Fruit fly (Drosophila melanogaster) whole organism, embryonic: ENCODE measurements around the gene bark.

ENCODE experiments used
- Asciz ChIP-seq: fragments of 200-800 bp; sonication (Bioruptor generic); optimal IDR thresholded peaks from 2 replicates; lab custom pipeline; 2017; ENCODE audit warnings: missing biosample characterization, mild to moderate bottlenecking, missing genetic modification characterization, missing genetic modification reagents
- CG10267 ChIP-seq: fragments of 200-800 bp; sonication (Bioruptor generic); optimal IDR thresholded peaks from 2 replicates; lab custom pipeline; 2018; ENCODE audit warnings: missing biosample characterization, mild to moderate bottlenecking, missing genetic modification characterization, moderate library complexity
- CG10321 ChIP-seq: fragments of 200-800 bp; sonication (Bioruptor generic); IDR thresholded peaks from 2 replicates; pipeline ENCODE4 v1.3.6; 2022; ENCODE audit warnings: missing biosample characterization, missing genetic modification characterization
- CG10431 ChIP-seq: fragments of 200-800 bp; sonication (Bioruptor generic); optimal IDR thresholded peaks from 3 replicates; lab custom pipeline; 2018; ENCODE audit warnings: missing biosample characterization, mild to moderate bottlenecking, missing genetic modification characterization
- CG11247 ChIP-seq: fragments of 200-800 bp; sonication (Bioruptor generic); IDR thresholded peaks from 2 replicates; pipeline ENCODE4 v1.3.6; 2022; ENCODE audit warnings: missing biosample characterization, missing genetic modification characterization
- CG11456 ChIP-seq: fragments of 200-800 bp; sonication (Bioruptor generic); IDR thresholded peaks from 3 replicates; pipeline ENCODE4 v1.3.6; 2022; ENCODE audit warnings: missing biosample characterization, missing genetic modification characterization
- CG12769 ChIP-seq: fragments of 200-800 bp; sonication (Bioruptor generic); optimal IDR thresholded peaks from 2 replicates; lab custom pipeline; 2019; ENCODE audit warnings: missing biosample characterization, mild to moderate bottlenecking, missing genetic modification characterization, moderate library complexity
- CG13894 ChIP-seq: fragments of 200-800 bp; sonication (Bioruptor generic); optimal IDR thresholded peaks from 3 replicates; lab custom pipeline; 2018; ENCODE audit warnings: missing biosample characterization, mild to moderate bottlenecking, missing genetic modification characterization, moderate library complexity
- CG1602 ChIP-seq: fragments of 200-800 bp; sonication (Bioruptor generic); optimal IDR thresholded peaks from 3 replicates; lab custom pipeline; 2016; ENCODE audit warnings: missing biosample characterization, missing genetic modification characterization
- CG16813 ChIP-seq: fragments of 200-800 bp; sonication (Bioruptor generic); IDR thresholded peaks from 3 replicates; pipeline ENCODE4 v1.3.6; 2022; ENCODE audit warnings: missing biosample characterization, missing genetic modification characterization; ENCODE audit not compliant: partially characterized antibody
- CG18262 ChIP-seq: fragments of 200-800 bp; optimal IDR thresholded peaks from 3 replicates; lab custom pipeline; 2019; ENCODE audit warnings: missing biosample characterization, mild to moderate bottlenecking, missing genetic modification characterization, moderate library complexity
- CG34376 ChIP-seq: fragments of 200-800 bp; sonication (Bioruptor generic); optimal IDR thresholded peaks from 2 replicates; lab custom pipeline; 2018; ENCODE audit warnings: missing biosample characterization, mild to moderate bottlenecking, missing genetic modification characterization
- CG6254 ChIP-seq: fragments of 200-800 bp; sonication (Bioruptor generic); optimal IDR thresholded peaks from 3 replicates; lab custom pipeline; 2017; ENCODE audit warnings: mild to moderate bottlenecking, missing biosample characterization, missing genetic modification reagents, missing genetic modification characterization
- CG7745 ChIP-seq: fragments of 200-800 bp; sonication (Bioruptor generic); optimal IDR thresholded peaks from 2 replicates; lab custom pipeline; 2018; ENCODE audit warnings: missing biosample characterization, mild to moderate bottlenecking, missing genetic modification characterization, moderate library complexity
- CG8765 ChIP-seq: fragments of 200-800 bp; sonication (Bioruptor generic); IDR thresholded peaks from 2 replicates; pipeline ENCODE4 v1.3.6; 2022; ENCODE audit warnings: missing biosample characterization, missing genetic modification characterization
- CrebB ChIP-seq: fragments of 200-800 bp; sonication (Bioruptor generic); optimal IDR thresholded peaks from 3 replicates; lab custom pipeline; 2018; ENCODE audit warnings: missing biosample characterization, mild to moderate bottlenecking, missing genetic modification characterization
- Dfd ChIP-seq, 2 experiments: fragments of >200 bp; optimal IDR thresholded peaks; 2 replicates each; lab custom pipeline; 2017; ENCODE audit warnings: missing biosample characterization in 2 of 2, missing genetic modification characterization in 2 of 2
- Doc2 ChIP-seq: fragments of 200-800 bp; sonication (Bioruptor generic); IDR thresholded peaks from 2 replicates; pipeline ENCODE4 v1.3.6; 2022; ENCODE audit warnings: missing biosample characterization, missing genetic modification characterization
- Dp ChIP-seq: fragments of 200-800 bp; sonication (Bioruptor generic); optimal IDR thresholded peaks from 2 replicates; lab custom pipeline; 2018; ENCODE audit warnings: missing biosample characterization, mild to moderate bottlenecking, missing genetic modification characterization, moderate library complexity
- Gsc ChIP-seq: fragments of 200-800 bp; sonication (Bioruptor generic); IDR thresholded peaks from 2 replicates; pipeline ENCODE4 v1.3.6; 2022; ENCODE audit warnings: missing biosample characterization, missing genetic modification characterization
- HLH54F ChIP-seq: fragments of 200-800 bp; sonication (Bioruptor generic); optimal IDR thresholded peaks from 3 replicates; lab custom pipeline; 2016; ENCODE audit warnings: missing biosample characterization, missing genetic modification characterization
- HLHmδ ChIP-seq: fragments of 200-800 bp; sonication (Bioruptor generic); optimal IDR thresholded peaks from 2 replicates; lab custom pipeline; 2018; ENCODE audit warnings: missing biosample characterization, mild to moderate bottlenecking, missing genetic modification characterization, moderate library complexity
- HmgZ ChIP-seq: fragments of 200-800 bp; sonication (Bioruptor generic); optimal IDR thresholded peaks from 2 replicates; lab custom pipeline; 2018; ENCODE audit warnings: missing biosample characterization, mild to moderate bottlenecking, missing genetic modification characterization
- Hr78 ChIP-seq, 2 experiments: fragments of 200-800 bp in 1 of 2; fragments of >200 bp in 1 of 2; sonication (Bioruptor generic) in 1 of 2; optimal IDR thresholded peaks; 2 replicates each; lab custom pipeline; 2017 to 2019; ENCODE audit warnings: missing biosample characterization in 2 of 2, missing genetic modification characterization in 2 of 2, mild to moderate bottlenecking in 1 of 2, moderate library complexity in 1 of 2
- Lpt ChIP-seq: fragments of >200 bp; optimal IDR thresholded peaks from 2 replicates; lab custom pipeline; 2018; ENCODE audit warnings: missing biosample characterization, missing genetic modification characterization
- MTF-1 ChIP-seq: fragments of 200-800 bp; sonication (Bioruptor generic); optimal IDR thresholded peaks from 2 replicates; lab custom pipeline; 2018; ENCODE audit warnings: missing biosample characterization, mild to moderate bottlenecking, missing genetic modification characterization, borderline replicate concordance
- Sin3A ChIP-seq: fragments of >200 bp; optimal IDR thresholded peaks from 2 replicates; lab custom pipeline; 2018
- Xbp1 ChIP-seq: fragments of 200-800 bp; sonication (Bioruptor generic); optimal IDR thresholded peaks from 3 replicates; lab custom pipeline; 2016; ENCODE audit warnings: missing biosample characterization, mild to moderate bottlenecking, missing genetic modification characterization
- ara ChIP-seq: fragments of 200-800 bp; sonication (Bioruptor generic); IDR thresholded peaks from 2 replicates; pipeline ENCODE4 v1.3.6; 2022; ENCODE audit warnings: missing biosample characterization, missing genetic modification characterization
- bab2 ChIP-seq: fragments of 200-800 bp; sonication (Bioruptor generic); optimal IDR thresholded peaks from 2 replicates; lab custom pipeline; 2016; ENCODE audit warnings: missing biosample characterization, missing genetic modification characterization
- bigmax ChIP-seq: fragments of 200-800 bp; sonication (Bioruptor generic); optimal IDR thresholded peaks from 2 replicates; lab custom pipeline; 2018; ENCODE audit warnings: missing biosample characterization, mild to moderate bottlenecking, missing genetic modification characterization
- cg ChIP-seq: fragments of 200-800 bp; sonication (Bioruptor generic); optimal IDR thresholded peaks from 3 replicates; lab custom pipeline; 2019; ENCODE audit warnings: missing biosample characterization, mild to moderate bottlenecking, missing genetic modification characterization, moderate library complexity
- chinmo ChIP-seq: fragments of 200-800 bp; sonication (Bioruptor generic); IDR thresholded peaks from 4 replicates; pipeline ENCODE4 v1.3.6; 2022; ENCODE audit warnings: missing biosample characterization, missing genetic modification characterization; ENCODE audit not compliant: partially characterized antibody
- crol ChIP-seq: fragments of 200-800 bp; sonication (Bioruptor generic); IDR thresholded peaks from 2 replicates; pipeline ENCODE4 v1.3.6; 2022; ENCODE audit warnings: missing biosample characterization, missing genetic modification characterization
- crp ChIP-seq, 2 experiments: fragments of 200-800 bp; sonication (Bioruptor generic); optimal IDR thresholded peaks; 2 replicates in 1 of 2; 3 replicates in 1 of 2; lab custom pipeline; 2017; ENCODE audit warnings: missing biosample characterization in 2 of 2, missing genetic modification characterization in 2 of 2, mild to moderate bottlenecking in 1 of 2, moderate library complexity in 1 of 2
- fd102C ChIP-seq: fragments of 200-800 bp; sonication (Bioruptor generic); optimal IDR thresholded peaks from 2 replicates; lab custom pipeline; 2018; ENCODE audit warnings: missing biosample characterization, mild to moderate bottlenecking, missing genetic modification characterization, moderate library complexity
- fd96Cb ChIP-seq: fragments of 200-800 bp; sonication (Bioruptor generic); optimal IDR thresholded peaks from 2 replicates; lab custom pipeline; 2018; ENCODE audit warnings: missing biosample characterization, mild to moderate bottlenecking, missing genetic modification characterization, moderate library complexity
- jumu ChIP-seq: fragments of 200-800 bp; sonication (Bioruptor generic); optimal IDR thresholded peaks from 3 replicates; lab custom pipeline; 2016; ENCODE audit warnings: missing biosample characterization, missing genetic modification characterization
- kni ChIP-seq: fragments of 200-800 bp; sonication (Bioruptor generic); optimal IDR thresholded peaks from 3 replicates; lab custom pipeline; 2017; ENCODE audit warnings: mild to moderate bottlenecking, missing biosample characterization, missing genetic modification reagents, missing genetic modification characterization
- knrl ChIP-seq: fragments of 200-800 bp; sonication (Bioruptor generic); IDR thresholded peaks from 3 replicates; pipeline ENCODE4 v1.3.6; 2022; ENCODE audit warnings: missing biosample characterization, missing genetic modification characterization; ENCODE audit not compliant: partially characterized antibody
- lmd ChIP-seq: fragments of 200-800 bp; sonication (Bioruptor generic); IDR thresholded peaks from 2 replicates; pipeline ENCODE4 v1.3.6; 2022; ENCODE audit warnings: missing biosample characterization, missing genetic modification characterization
- nmo ChIP-seq: fragments of 200-800 bp; sonication (Bioruptor generic); optimal IDR thresholded peaks from 2 replicates; lab custom pipeline; 2018; ENCODE audit warnings: missing biosample characterization, mild to moderate bottlenecking, missing genetic modification characterization, moderate library complexity
- phol ChIP-seq: fragments of 200-800 bp; sonication (Bioruptor generic); optimal IDR thresholded peaks from 3 replicates; lab custom pipeline; 2018; ENCODE audit warnings: missing biosample characterization, mild to moderate bottlenecking, missing genetic modification characterization, moderate library complexity
- pnt ChIP-seq: fragments of 200-800 bp; sonication (Bioruptor generic); optimal IDR thresholded peaks from 3 replicates; lab custom pipeline; 2016; ENCODE audit warnings: missing biosample characterization, missing genetic modification characterization
- rib ChIP-seq: fragments of 200-800 bp; sonication (Bioruptor generic); IDR thresholded peaks from 2 replicates; pipeline ENCODE4 v1.3.6; 2022; ENCODE audit warnings: missing biosample characterization, missing genetic modification characterization
- so ChIP-seq: fragments of 200-800 bp; sonication (Bioruptor generic); IDR thresholded peaks from 3 replicates; pipeline ENCODE4 v1.3.6; 2022; ENCODE audit warnings: missing biosample characterization, missing genetic modification characterization
- stc ChIP-seq: fragments of 200-800 bp; sonication (Bioruptor generic); IDR thresholded peaks from 2 replicates; pipeline ENCODE4 v1.3.6; 2022; ENCODE audit warnings: missing biosample characterization, missing genetic modification characterization
- tll ChIP-seq, 2 experiments: fragments of 200-800 bp in 1 of 2; fragments of >200 bp in 1 of 2; sonication (Bioruptor generic) in 1 of 2; optimal IDR thresholded peaks; 2 replicates each; lab custom pipeline; 2017 to 2019; ENCODE audit warnings: missing biosample characterization in 2 of 2, missing genetic modification characterization in 2 of 2, mild to moderate bottlenecking in 1 of 2, moderate library complexity in 1 of 2
- vvl ChIP-seq: fragments of 200-800 bp; sonication (Bioruptor generic); IDR thresholded peaks from 2 replicates; pipeline ENCODE4 v1.3.6; 2022; ENCODE audit warnings: missing biosample characterization, missing genetic modification characterization

The bark gene

DNA sequence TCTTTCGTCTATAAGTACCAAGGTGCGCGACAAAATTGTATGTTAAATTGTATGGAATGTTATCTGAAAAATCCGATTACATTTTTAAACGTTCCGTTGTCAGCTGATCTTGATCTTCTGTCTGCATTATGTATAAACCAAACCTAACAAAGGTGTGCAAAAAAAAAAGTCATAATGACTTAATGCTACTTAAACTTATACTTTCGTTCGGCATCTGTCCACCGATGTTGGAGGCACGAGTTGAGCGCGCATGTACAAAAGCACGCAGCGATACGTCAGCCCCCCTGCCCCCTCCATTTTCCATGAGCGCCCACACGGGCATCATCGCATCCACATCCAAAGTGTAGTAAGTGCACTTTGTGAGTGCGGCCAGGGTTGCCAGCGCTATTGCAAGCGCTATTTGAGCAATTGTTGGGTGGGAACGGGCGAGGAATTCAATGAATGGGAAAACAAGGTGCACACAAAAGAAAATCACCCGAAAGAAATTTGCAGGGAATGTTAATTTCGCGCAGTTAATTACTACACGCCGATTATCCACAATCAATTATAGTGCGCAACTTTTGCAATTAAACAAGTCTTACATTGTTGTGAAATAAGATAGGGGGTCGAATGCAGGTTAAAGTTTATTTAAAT, 17.8 kb downstream of the bark start (continued):
- peak; percentile 98 for TF ChIP-seq stc (GFP tag; lab: Robert Waterston, UW)
- peak; percentile 96 for TF ChIP-seq HLH54F
- no peak for TF ChIP-seq Dfd (GFP tag; optimal IDR thresholded peaks at IDR 0.05; lab: Kevin White, UChicago)
- TF ChIP-seq ara (GFP tag; lab: Robert Waterston, UW), result peak; percentile 98
- peak; percentile 98 for TF ChIP-seq kni (GFP tag; lab: Kevin White, UChicago)
- TF ChIP-seq Xbp1, result peak; percentile 99
- TF ChIP-seq Asciz, result peak; percentile 99
- TF ChIP-seq CG34376 (GFP tag; lab: Kevin White, UChicago), result peak; percentile 97
- TF ChIP-seq nmo, result peak; percentile 99
- peak; percentile 84 for TF ChIP-seq CG7745 (tag; lab: Kevin White, UChicago)
- TF ChIP-seq rib (GFP tag; lab: Robert Waterston, UW), result peak; percentile 92
- peak; percentile 95 for TF ChIP-seq Gsc (GFP tag; lab: Robert Waterston, UW)
- peak; percentile 95 for TF ChIP-seq CG1602 (GFP tag; lab: Kevin White, UChicago)
- peak; percentile 99 for TF ChIP-seq vvl
- no peak for TF ChIP-seq CG16813 (GFP tag; lab: Robert Waterston, UW)
- TF ChIP-seq bab2 (GFP tag; lab: Kevin White, UChicago), result peak; percentile 98
- TF ChIP-seq crp (GFP tag; optimal IDR thresholded peaks at IDR 0.05; lab: Kevin White, UChicago), result peak in 1 of 2 experiments; percentile 71
- TF ChIP-seq Hr78 (GFP tag; optimal IDR thresholded peaks at IDR 0.05; lab: Kevin White, UChicago), result peak in 1 of 2 experiments; percentile 94
- TF ChIP-seq CG11456, result peak; percentile 94
- peak; percentile 92 for TF ChIP-seq Doc2 (GFP tag; lab: Robert Waterston, UW)
- TF ChIP-seq lmd, result peak; percentile 98
- TF ChIP-seq pnt, result peak; percentile 98
- peak; percentile 54 for TF ChIP-seq fd102C (GFP tag; lab: Kevin White, UChicago)
- TF ChIP-seq CrebB (tag; lab: Kevin White, UChicago), result peak; percentile 98
- TF ChIP-seq CG8765 (GFP tag; lab: Robert Waterston, UW), result peak; percentile 88
- TF ChIP-seq cg, result no peak
- peak; percentile 99 for TF ChIP-seq fd96Cb (tag; lab: Kevin White, UChicago)
- no peak for TF ChIP-seq Sin3A
- TF ChIP-seq chinmo (GFP tag; lab: Robert Waterston, UW), result no peak
- TF ChIP-seq bigmax (GFP tag; lab: Kevin White, UChicago), result peak; percentile 78
- peak; percentile 94 for TF ChIP-seq CG10267
- peak; percentile 35 for TF ChIP-seq Dp (GFP tag; lab: Kevin White, UChicago)
- peak; percentile 99 for TF ChIP-seq CG18262 (tag; lab: Kevin White, UChicago)
- TF ChIP-seq CG6254, result peak; percentile 98
- TF ChIP-seq tll (GFP tag; optimal IDR thresholded peaks at IDR 0.05; lab: Kevin White, UChicago), result peak in 1 of 2 experiments; percentile 64
- TF ChIP-seq HmgZ (tag; lab: Kevin White, UChicago), result peak; percentile 99
- no peak for TF ChIP-seq Lpt (GFP tag; lab: Kevin White, UChicago)
- TF ChIP-seq knrl (GFP tag; lab: Robert Waterston, UW), result 0 out of 3 replicates have a peak, but pooled peaks have one; percentile 22
- TF ChIP-seq CG10431 (GFP tag; lab: Kevin White, UChicago), result peak; percentile 96
- peak; percentile 98 for TF ChIP-seq MTF-1 (GFP tag; lab: Kevin White, UChicago)
- TF ChIP-seq phol (tag; lab: Kevin White, UChicago), result peak; percentile 98
- peak; percentile 89 for TF ChIP-seq crol (GFP tag; lab: Robert Waterston, UW)
- peak; percentile 54 for TF ChIP-seq HLHmδ (GFP tag; lab: Kevin White, UChicago)
- peak; percentile 99 for TF ChIP-seq CG12769 (tag; lab: Kevin White, UChicago)
- TF ChIP-seq jumu, result peak; percentile 98
- peak; percentile 98 for TF ChIP-seq so (GFP tag; lab: Robert Waterston, UW)
- TF ChIP-seq CG11247 (GFP tag; lab: Robert Waterston, UW), result peak; percentile 95
- TF ChIP-seq CG13894 (tag; lab: Kevin White, UChicago), result peak; percentile 97
- peak; percentile 82 for TF ChIP-seq CG10321 (GFP tag; lab: Robert Waterston, UW)
